Worm (Caenorhabditis elegans) whole organism, young adult: ENCODE measurements around the gene srh-208.

Experiments used
- B0261.1 ChIP-seq: sonication (generic microtip); optimal IDR thresholded peaks from 2 replicates; lab custom pipeline; 2016; ENCODE audit warnings: mild to moderate bottlenecking, missing genetic modification characterization, moderate library complexity, missing compliant biosample characterization
- F23B12.7 ChIP-seq: sonication (generic microtip); optimal IDR thresholded peaks from 2 replicates; lab custom pipeline; 2017; ENCODE audit warnings: missing genetic modification characterization, mild to moderate bottlenecking, missing compliant biosample characterization, antibody characterized with exemption, moderate library complexity; ENCODE audit not compliant: insufficient read depth
- F55B11.4 ChIP-seq: sonication (generic microtip); optimal IDR thresholded peaks from 2 replicates; lab custom pipeline; 2016; ENCODE audit warnings: missing compliant biosample characterization, missing genetic modification characterization, borderline replicate concordance; ENCODE audit not compliant: insufficient read depth
- Y53F4B.3 ChIP-seq: fragments of 200-800 bp; sonication (Bioruptor generic); IDR thresholded peaks from 2 replicates; pipeline ENCODE4 v1.3.6; 2022; ENCODE audit warnings: missing genetic modification reagents, missing genetic modification characterization, missing compliant biosample characterization
- Y56A3A.18 ChIP-seq: fragments of 200-800 bp; sonication (Bioruptor generic); IDR thresholded peaks from 2 replicates; pipeline ENCODE4 v1.3.6; 2022; ENCODE audit warnings: missing genetic modification reagents, missing genetic modification characterization, missing compliant biosample characterization
- bed-1 ChIP-seq: fragments of 200-800 bp; sonication (Bioruptor generic); IDR thresholded peaks from 2 replicates; pipeline ENCODE4 v1.3.6; 2022; ENCODE audit warnings: missing genetic modification reagents, missing genetic modification characterization, missing compliant biosample characterization
- ceh-27 ChIP-seq: fragments of 200-800 bp; sonication (Bioruptor generic); optimal IDR thresholded peaks from 2 replicates; lab custom pipeline; 2018; ENCODE audit warnings: mild to moderate bottlenecking, missing genetic modification characterization, moderate library complexity, missing compliant biosample characterization
- ceh-58 ChIP-seq: fragments of 200-800 bp; sonication (Bioruptor generic); IDR thresholded peaks from 2 replicates; pipeline ENCODE4 v1.3.6; 2022; ENCODE audit warnings: missing genetic modification characterization, missing compliant biosample characterization
- ceh-79 ChIP-seq: sonication (generic microtip); optimal IDR thresholded peaks from 2 replicates; lab custom pipeline; 2017; ENCODE audit warnings: mild to moderate bottlenecking, missing genetic modification characterization, missing compliant biosample characterization
- chd-7 ChIP-seq: sonication (generic microtip); optimal IDR thresholded peaks from 2 replicates; lab custom pipeline; 2016; ENCODE audit warnings: mild to moderate bottlenecking, missing genetic modification characterization, moderate library complexity, missing compliant biosample characterization
- hlh-26 ChIP-seq: fragments of 200-800 bp; sonication (Bioruptor generic); conservative IDR thresholded peaks from 2 replicates; pipeline ENCODE4 v1.3.6; 2022; ENCODE audit warnings: missing genetic modification reagents, missing genetic modification characterization, missing compliant biosample characterization
- hrde-1 ChIP-seq: sonication (generic microtip); optimal IDR thresholded peaks from 2 replicates; lab custom pipeline; 2016; ENCODE audit warnings: missing genetic modification characterization, mild to moderate bottlenecking, missing compliant biosample characterization, moderate library complexity, missing genotype, missing genetic modification reagents, borderline replicate concordance
- hsf-1 ChIP-seq: fragments of 200-800 bp; sonication (Bioruptor generic); IDR thresholded peaks from 2 replicates; pipeline ENCODE4 v1.3.6; 2022; ENCODE audit warnings: missing genetic modification reagents, missing genetic modification characterization, missing compliant biosample characterization
- let-526 ChIP-seq: fragments of 200-800 bp; sonication (Bioruptor generic); IDR thresholded peaks from 2 replicates; pipeline ENCODE4 v1.3.6; 2022; ENCODE audit warnings: missing genetic modification reagents, missing genetic modification characterization, missing compliant biosample characterization
- lsl-1 ChIP-seq: fragments of 200-800 bp; sonication (Bioruptor generic); optimal IDR thresholded peaks from 2 replicates; lab custom pipeline; 2018; ENCODE audit warnings: mild to moderate bottlenecking, missing genetic modification characterization, moderate library complexity, missing compliant biosample characterization
- madf-10 ChIP-seq: sonication (generic microtip); optimal IDR thresholded peaks from 2 replicates; lab custom pipeline; 2016; ENCODE audit warnings: mild to moderate bottlenecking, missing genetic modification characterization, missing compliant biosample characterization
- madf-3 ChIP-seq: fragments of 200-800 bp; sonication (Bioruptor generic); IDR thresholded peaks from 2 replicates; pipeline ENCODE4 v1.3.6; 2022; ENCODE audit warnings: missing genetic modification reagents, missing genetic modification characterization, missing compliant biosample characterization
- madf-6 ChIP-seq: fragments of 200-800 bp; sonication (Bioruptor generic); IDR thresholded peaks from 2 replicates; pipeline ENCODE4 v1.3.6; 2022; ENCODE audit warnings: missing genetic modification reagents, missing genetic modification characterization, missing compliant biosample characterization
- madf-8 ChIP-seq: fragments of 200-800 bp; sonication (Bioruptor generic); conservative IDR thresholded peaks from 2 replicates; pipeline ENCODE4 v1.3.6; 2022; ENCODE audit warnings: missing genetic modification reagents, missing genetic modification characterization, missing compliant biosample characterization
- mcd-1 ChIP-seq: fragments of 200-800 bp; sonication (Bioruptor generic); IDR thresholded peaks from 2 replicates; pipeline ENCODE4 v1.3.6; 2022; ENCODE audit warnings: missing genetic modification reagents, missing genetic modification characterization, missing compliant biosample characterization
- nfyb-1 ChIP-seq: fragments of 200-800 bp; sonication (Bioruptor generic); IDR thresholded peaks from 2 replicates; pipeline ENCODE4 v1.3.6; 2022; ENCODE audit warnings: missing genetic modification reagents, missing genetic modification characterization, missing compliant biosample characterization
- nhr-120 ChIP-seq: fragments of 200-800 bp; sonication (Bioruptor generic); IDR thresholded peaks from 2 replicates; pipeline ENCODE4 v1.3.6; 2022; ENCODE audit warnings: missing genetic modification characterization, missing compliant biosample characterization
- nhr-90 ChIP-seq: sonication (generic microtip); optimal IDR thresholded peaks from 2 replicates; lab custom pipeline; 2016; ENCODE audit warnings: missing genotype, mild to moderate bottlenecking, missing genetic modification characterization, missing compliant biosample characterization
- pbrm-1 ChIP-seq: fragments of 200-800 bp; sonication (Bioruptor generic); IDR thresholded peaks from 2 replicates; pipeline ENCODE4 v1.3.6; 2022; ENCODE audit warnings: missing genetic modification reagents, missing genetic modification characterization, missing compliant biosample characterization
- rec-8 ChIP-seq, 2 experiments: sonication (generic microtip); optimal IDR thresholded peaks; 2 replicates each; lab custom pipeline; 2016; ENCODE audit warnings: mild to moderate bottlenecking in 2 of 2, missing genetic modification characterization in 2 of 2, missing genetic modification reagents in 2 of 2, missing genotype in 2 of 2, missing biosample characterization in 1 of 2, missing compliant biosample characterization in 1 of 2, moderate library complexity in 1 of 2
- rpc-1 ChIP-seq, 2 experiments: fragments of 150-350 bp in 1 of 2; sonication (generic microtip) in 1 of 2; optimal IDR thresholded peaks; 2 replicates each; lab custom pipeline; 2014 to 2018; ENCODE audit warnings: missing biosample characterization in 1 of 2, missing genetic modification characterization in 1 of 2, missing genetic modification reagents in 1 of 2, missing genotype in 1 of 2
- sdz-38 ChIP-seq: sonication (generic microtip); optimal IDR thresholded peaks from 2 replicates; lab custom pipeline; 2016; ENCODE audit warnings: missing genotype, missing genetic modification characterization, missing compliant biosample characterization
- snpc-3.4 ChIP-seq: sonication (generic microtip); optimal IDR thresholded peaks from 2 replicates; lab custom pipeline; 2017; ENCODE audit warnings: missing genetic modification characterization, mild to moderate bottlenecking, missing compliant biosample characterization, antibody characterized with exemption, moderate library complexity, missing genotype, missing genetic modification reagents
- zfh-2 ChIP-seq: fragments of 200-800 bp; sonication (Bioruptor generic); conservative IDR thresholded peaks from 2 replicates; pipeline ENCODE4 v1.3.6; 2022; ENCODE audit warnings: missing genetic modification reagents, missing genetic modification characterization, missing compliant biosample characterization
- ztf-18 ChIP-seq: sonication (generic microtip); optimal IDR thresholded peaks from 2 replicates; lab custom pipeline; 2016; ENCODE audit warnings: missing genotype, mild to moderate bottlenecking, missing genetic modification characterization, missing compliant biosample characterization
- ztf-22 ChIP-seq: fragments of 200-800 bp; sonication (Bioruptor generic); optimal IDR thresholded peaks from 2 replicates; lab custom pipeline; 2018; ENCODE audit warnings: mild to moderate bottlenecking, missing genetic modification characterization, moderate library complexity, missing compliant biosample characterization
- ztf-25 ChIP-seq: fragments of 200-800 bp; sonication (Bioruptor generic); IDR thresholded peaks from 2 replicates; pipeline ENCODE4 v1.3.6; 2022; ENCODE audit warnings: missing genetic modification reagents, missing genetic modification characterization, missing compliant biosample characterization
- ztf-26 ChIP-seq: sonication (generic microtip); optimal IDR thresholded peaks from 2 replicates; lab custom pipeline; 2017; ENCODE audit warnings: missing genetic modification characterization, missing compliant biosample characterization

srh-208 gene

ce11 chrV:19306906-19307305 lies 10.3 kb upstream of the srh-208 start, which contains the start of gene F55C9.15:
Gene F55C9.15 (minus strand): TSS chrV:19307006.
- TF ChIP-seq bed-1 (GFP tag; lab: Robert Waterston, UW) (no peak), snpc-3.4 (no peak), rpc-1 (optimal IDR thresholded peaks at IDR 0.05; lab: Kevin White, UChicago) (no peak), rpc-1 (tag; optimal IDR thresholded peaks at IDR 0.05; lab: Kevin White, UChicago) (no peak), lsl-1 (GFP tag; lab: Kevin White, UChicago) (no peak), B0261.1 (tag; lab: Kevin White, UChicago) (no peak), madf-6 (GFP tag; lab: Robert Waterston, UW) (no peak), chd-7 (tag; lab: Kevin White, UChicago) (no peak), madf-8 (GFP tag; lab: Robert Waterston, UW) (no peak), madf-3 (GFP tag; lab: Robert Waterston, UW) (no peak), madf-10 (tag; lab: Kevin White, UChicago) (no peak), F55B11.4 (tag; lab: Kevin White, UChicago) (no peak), nfyb-1 (GFP tag; lab: Robert Waterston, UW) (no peak), ztf-18 (tag; lab: Kevin White, UChicago) (no peak)

DNA sequence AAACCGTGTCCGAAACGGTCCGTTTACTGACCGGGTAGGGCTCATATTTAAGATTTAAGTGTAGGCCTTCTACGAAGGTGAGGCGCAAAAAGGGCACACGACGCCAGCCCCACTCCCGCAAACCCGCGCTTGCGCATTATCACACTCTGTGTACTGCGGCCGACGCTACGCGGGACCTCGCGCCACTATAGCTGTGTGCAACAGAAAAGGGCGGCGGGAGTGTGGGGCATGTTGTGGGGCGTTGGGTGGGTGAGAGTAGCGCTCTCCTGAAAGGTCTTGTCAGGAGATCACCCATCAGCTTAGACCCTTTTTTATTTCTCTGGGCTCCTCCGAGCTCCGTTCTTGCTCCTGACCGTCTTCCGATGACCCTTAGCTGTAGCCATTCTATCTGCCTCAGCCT lies 9.0 kb upstream of the srh-208 start:
- TF ChIP-seq let-526 (GFP tag; lab: Robert Waterston, UW) (no peak), zfh-2 (GFP tag; lab: Robert Waterston, UW) (peak; percentile 69; the same call in 1 of the 2 replicates), ztf-25 (0 out of 2 replicates have a peak, but pooled peaks have one; percentile 40), nhr-120 (peak; percentile 91), hlh-26 (GFP tag; lab: Robert Waterston, UW) (0 out of 2 replicates have a peak, but pooled peaks have one; percentile 13)

ce11 chrV:19309591-19309990 lies 7.6 kb upstream of the srh-208 start, which contains the start of gene F55C9.11:
Gene F55C9.11 (minus strand): TSS chrV:19309691.
- TF ChIP-seq pbrm-1 (no peak), sdz-38 (no peak), rec-8 (tag; optimal IDR thresholded peaks at IDR 0.05; lab: Kevin White, UChicago) (no peak), mcd-1 (no peak), ceh-58 (GFP tag; lab: Robert Waterston, UW) (no peak), nhr-90 (no peak), Y53F4B.3 (GFP tag; lab: Robert Waterston, UW) (no peak), Y56A3A.18 (GFP tag; lab: Robert Waterston, UW) (no peak), nfyb-1 (GFP tag; lab: Robert Waterston, UW) (no peak), hrde-1 (no peak), ceh-79 (no peak), F23B12.7 (no peak), ztf-22 (GFP tag; lab: Kevin White, UChicago) (no peak), ceh-27 (GFP tag; lab: Kevin White, UChicago) (no peak), zfh-2 (GFP tag; lab: Robert Waterston, UW) (no peak), ztf-26 (tag; lab: Kevin White, UChicago) (no peak)

DNA sequence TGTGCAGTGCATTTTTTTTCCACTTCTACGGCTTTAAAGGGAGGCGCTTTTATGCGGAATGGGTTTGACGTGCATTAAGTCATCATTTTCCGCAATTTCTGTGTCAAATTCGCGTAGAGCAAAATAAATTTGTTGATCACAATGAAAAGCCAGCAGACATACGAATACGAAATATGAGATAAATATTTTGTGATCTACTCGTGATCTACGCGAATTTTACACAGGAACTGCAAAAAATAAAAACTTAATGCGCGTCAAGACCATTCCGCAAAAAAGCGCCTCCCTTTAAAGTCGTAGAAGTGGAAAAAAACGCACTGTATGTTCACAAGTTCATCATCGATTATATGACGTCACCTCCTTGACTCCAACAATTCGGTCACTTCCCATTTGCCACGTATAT lies 5.8 kb upstream of the srh-208 start, which contains the start of gene C43D7.8:
TSS of gene C43D7.8 (minus strand) at position 101 of the 400 bp plus-strand sequence.
- TF ChIP-seq nhr-120, result 0 out of 2 replicates have a peak, but pooled peaks have one; percentile 33
- no peak for TF ChIP-seq hsf-1
